Fruit fly (Drosophila melanogaster) whole organism, prepupa: ENCODE measurements around the gene CG6927.
A peak's percentile ranks its signal among the peaks of the same experiment; 100 is the strongest.

Experiments
- Blimp-1 ChIP-seq: fragments of 200-800 bp; sonication (Bioruptor generic); optimal IDR thresholded peaks from 3 replicates; lab custom pipeline; 2017; ENCODE audit warnings: missing biosample characterization, missing genetic modification characterization, mild to moderate bottlenecking, moderate library complexity, missing genetic modification reagents
- CG10631 ChIP-seq: fragments of 200-800 bp; sonication (Bioruptor generic); optimal IDR thresholded peaks from 2 replicates; lab custom pipeline; 2016; ENCODE audit warnings: missing biosample characterization, missing genetic modification characterization
- CG11294 ChIP-seq: fragments of 200-800 bp; sonication (Bioruptor generic); IDR thresholded peaks from 2 replicates; pipeline ENCODE4 v1.3.6; 2022; ENCODE audit warnings: missing biosample characterization, missing genetic modification characterization
- CG11762 ChIP-seq: fragments of 200-800 bp; sonication (Bioruptor generic); optimal IDR thresholded peaks from 3 replicates; lab custom pipeline; 2016; ENCODE audit warnings: missing biosample characterization, missing genetic modification characterization; ENCODE audit not compliant: insufficient read depth
- CG15336 ChIP-seq: fragments of 200-800 bp; sonication (Bioruptor generic); IDR thresholded peaks from 2 replicates; pipeline ENCODE4 v1.3.6; 2022; ENCODE audit warnings: missing biosample characterization, missing genetic modification characterization
- CG1621 ChIP-seq: fragments of 200-800 bp; sonication (Bioruptor generic); optimal IDR thresholded peaks from 3 replicates; lab custom pipeline; 2018; ENCODE audit warnings: missing biosample characterization, mild to moderate bottlenecking, missing genetic modification characterization
- CG16779 ChIP-seq: fragments of 200-800 bp; sonication (Bioruptor generic); optimal IDR thresholded peaks from 3 replicates; lab custom pipeline; 2017; ENCODE audit warnings: missing biosample characterization, mild to moderate bottlenecking, missing genetic modification characterization
- CG3032 ChIP-seq: fragments of 200-800 bp; optimal IDR thresholded peaks from 2 replicates; lab custom pipeline; 2019; ENCODE audit warnings: missing biosample characterization, mild to moderate bottlenecking, missing genetic modification characterization, moderate library complexity
- CG31627 ChIP-seq: fragments of 200-800 bp; sonication (Bioruptor generic); optimal IDR thresholded peaks from 3 replicates; lab custom pipeline; 2016; ENCODE audit warnings: missing biosample characterization, missing genetic modification characterization
- CG3919 ChIP-seq: fragments of 200-800 bp; sonication (Bioruptor generic); optimal IDR thresholded peaks from 3 replicates; lab custom pipeline; 2016; ENCODE audit warnings: missing biosample characterization, missing genetic modification characterization
- CG4318 ChIP-seq: fragments of 200-800 bp; sonication (Bioruptor generic); optimal IDR thresholded peaks from 3 replicates; lab custom pipeline; 2017; ENCODE audit warnings: missing biosample characterization, mild to moderate bottlenecking, missing genetic modification characterization
- CG6276 ChIP-seq: fragments of 200-800 bp; sonication (Bioruptor generic); optimal IDR thresholded peaks from 2 replicates; lab custom pipeline; 2017; ENCODE audit warnings: missing biosample characterization, mild to moderate bottlenecking, missing genetic modification characterization
- CG6792 ChIP-seq: fragments of 200-800 bp; sonication (Bioruptor generic); optimal IDR thresholded peaks from 3 replicates; lab custom pipeline; 2016; ENCODE audit warnings: missing biosample characterization, missing genetic modification characterization
- CG6808 ChIP-seq: fragments of 200-800 bp; sonication (Bioruptor generic); optimal IDR thresholded peaks from 3 replicates; lab custom pipeline; 2017; ENCODE audit warnings: missing biosample characterization, missing genetic modification characterization, mild to moderate bottlenecking, moderate library complexity, missing genetic modification reagents
- CG8119 ChIP-seq: fragments of 200-800 bp; sonication (Bioruptor generic); IDR thresholded peaks from 3 replicates; pipeline ENCODE4 v1.3.6; 2022; ENCODE audit warnings: missing biosample characterization, missing genetic modification characterization
- CG8319 ChIP-seq: fragments of 200-800 bp; sonication (Bioruptor generic); optimal IDR thresholded peaks from 3 replicates; lab custom pipeline; 2016; ENCODE audit warnings: missing biosample characterization, missing genetic modification characterization
- CG8632 ChIP-seq: fragments of 200-800 bp; sonication (Bioruptor generic); optimal IDR thresholded peaks from 3 replicates; lab custom pipeline; 2016; ENCODE audit warnings: missing biosample characterization, missing genetic modification characterization
- Eip78C ChIP-seq: fragments of 200-800 bp; sonication (Bioruptor generic); peaks from one replicate; lab custom pipeline; 2016; ENCODE audit warnings: missing biosample characterization, missing genetic modification characterization
- Eip93F ChIP-seq: fragments of 200-800 bp; sonication (Bioruptor generic); optimal IDR thresholded peaks from 2 replicates; lab custom pipeline; 2016; ENCODE audit warnings: missing biosample characterization, mild to moderate bottlenecking, missing genetic modification characterization
- Ets96B ChIP-seq: fragments of 200-800 bp; optimal IDR thresholded peaks from 2 replicates; lab custom pipeline; 2019; ENCODE audit warnings: missing biosample characterization, mild to moderate bottlenecking, missing genetic modification characterization, moderate library complexity
- Gug ChIP-seq: fragments of 200-800 bp; sonication (Bioruptor generic); IDR thresholded peaks from 2 replicates; pipeline ENCODE4 v1.3.6; 2022; ENCODE audit warnings: missing biosample characterization, missing genetic modification characterization
- Hr38 ChIP-seq: sonication (Bioruptor generic); optimal IDR thresholded peaks from 2 replicates; lab custom pipeline; 2016; ENCODE audit warnings: missing biosample characterization, missing genetic modification characterization
- Met ChIP-seq: fragments of 200-800 bp; sonication (Bioruptor generic); optimal IDR thresholded peaks from 3 replicates; lab custom pipeline; 2016; ENCODE audit warnings: missing biosample characterization, missing genetic modification characterization
- OdsH ChIP-seq: fragments of 200-800 bp; sonication (Bioruptor generic); optimal IDR thresholded peaks from 3 replicates; lab custom pipeline; 2016; ENCODE audit warnings: missing biosample characterization, missing genetic modification characterization
- acj6 ChIP-seq: fragments of 200-800 bp; sonication (Bioruptor generic); optimal IDR thresholded peaks from 3 replicates; lab custom pipeline; 2016; ENCODE audit warnings: missing biosample characterization, missing genetic modification characterization
- dsx ChIP-seq: fragments of 200-800 bp; optimal IDR thresholded peaks from 3 replicates; lab custom pipeline; 2019; ENCODE audit warnings: missing biosample characterization, mild to moderate bottlenecking, missing genetic modification characterization, moderate library complexity; ENCODE audit not compliant: poor library complexity, severe bottlenecking
- eg ChIP-seq: fragments of 200-800 bp; sonication (Bioruptor generic); IDR thresholded peaks from 3 replicates; pipeline ENCODE4 v1.3.6; 2022; ENCODE audit warnings: missing biosample characterization, missing genetic modification characterization
- esn ChIP-seq: fragments of 200-800 bp; sonication (Bioruptor generic); optimal IDR thresholded peaks from 2 replicates; lab custom pipeline; 2016; ENCODE audit warnings: missing biosample characterization, mild to moderate bottlenecking, missing genetic modification characterization, moderate library complexity
- fkh ChIP-seq: fragments of 200-800 bp; sonication (Bioruptor generic); optimal IDR thresholded peaks from 3 replicates; lab custom pipeline; 2017; ENCODE audit warnings: missing biosample characterization, mild to moderate bottlenecking, missing genetic modification characterization, moderate library complexity
- salr ChIP-seq, 2 experiments: fragments of 200-800 bp; sonication (Bioruptor generic); optimal IDR thresholded peaks; 3 replicates each; lab custom pipeline; 2016 to 2018; ENCODE audit warnings: missing biosample characterization in 2 of 2, missing genetic modification characterization in 2 of 2, mild to moderate bottlenecking in 1 of 2
- ss ChIP-seq, 2 experiments: fragments of 200-800 bp; sonication (Bioruptor generic); optimal IDR thresholded peaks; 2 replicates in 1 of 2; 3 replicates in 1 of 2; lab custom pipeline; 2017 to 2018; ENCODE audit warnings: mild to moderate bottlenecking in 2 of 2, missing biosample characterization in 2 of 2, missing genetic modification characterization in 2 of 2, moderate library complexity in 1 of 2
- svp ChIP-seq: fragments of 200-800 bp; sonication (Bioruptor generic); peaks from one replicate; lab custom pipeline; 2016; ENCODE audit warnings: missing biosample characterization, missing genetic modification characterization
- topi ChIP-seq: fragments of 200-800 bp; sonication (Bioruptor generic); optimal IDR thresholded peaks from 3 replicates; lab custom pipeline; 2016; ENCODE audit warnings: missing biosample characterization, missing genetic modification characterization

The CG6927 gene

DNA sequence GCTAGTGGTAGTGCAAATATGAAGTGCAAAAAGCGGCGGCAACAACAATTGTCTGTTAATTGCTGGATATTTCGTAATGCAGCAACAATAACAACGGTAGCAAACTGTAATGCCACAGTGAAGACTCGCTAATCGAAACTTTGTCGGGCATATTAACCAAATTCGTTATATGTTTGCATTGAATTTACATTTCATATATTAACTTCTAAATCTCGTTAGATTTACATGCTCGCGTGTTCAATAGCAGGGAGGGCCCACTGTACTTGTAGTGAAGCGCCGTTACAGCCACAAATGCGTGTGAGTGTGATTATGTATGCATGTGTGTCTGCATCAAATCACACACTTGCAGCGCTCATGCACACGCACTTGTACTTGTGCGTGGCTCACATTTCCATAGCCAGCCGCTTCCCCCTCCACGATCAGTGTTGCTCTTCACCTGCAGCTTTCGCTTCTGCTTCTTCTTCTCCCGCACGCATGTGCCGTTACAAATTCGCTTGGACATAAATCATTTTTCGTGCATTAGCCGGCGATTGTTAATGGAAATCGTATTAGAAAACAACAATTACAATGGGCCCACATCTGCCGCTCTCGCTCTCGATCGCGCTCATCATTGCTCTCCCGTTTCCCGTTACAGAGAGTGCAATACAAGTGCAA is 33.2 kb downstream of the CG6927 start (continued):
- peak; percentile 23 for TF ChIP-seq fkh (GFP tag; lab: Kevin White, UChicago)
- peak; percentile 96 for TF ChIP-seq CG31627 (GFP tag; lab: Kevin White, UChicago)
- peak; percentile 95 for TF ChIP-seq CG8319 (GFP tag; lab: Kevin White, UChicago)
- TF ChIP-seq OdsH: peak; percentile 97
- peak; percentile 85 for TF ChIP-seq CG16779 (tag; lab: Kevin White, UChicago)
- TF ChIP-seq acj6 (GFP tag; lab: Kevin White, UChicago): peak; percentile 97
- TF ChIP-seq CG11294 (GFP tag; lab: Robert Waterston, UW): peak; percentile 97
- peak; percentile 94 for TF ChIP-seq CG8632 (GFP tag; lab: Kevin White, UChicago)
- TF ChIP-seq salr (GFP tag; optimal IDR thresholded peaks at IDR 0.05; lab: Kevin White, UChicago): peak; percentile 92 to 96

DNA sequence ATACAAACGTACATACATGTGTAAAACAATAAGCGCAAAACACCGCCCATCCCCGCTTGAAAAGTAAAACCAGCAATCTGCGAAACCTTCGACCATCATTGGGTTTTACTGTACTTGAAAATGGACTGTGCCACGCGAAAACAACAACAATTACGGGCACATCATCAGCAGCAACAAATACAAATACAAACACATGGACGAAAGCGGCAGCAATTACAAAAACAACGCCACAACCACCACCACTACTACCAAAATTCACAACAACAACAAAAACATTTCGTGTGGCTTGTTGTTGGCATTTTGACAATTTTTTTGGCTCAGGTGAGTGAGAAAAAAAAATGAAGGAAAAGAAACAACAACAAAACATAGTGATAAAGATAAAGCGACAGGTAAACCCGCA is 33.8 kb downstream of the CG6927 start:
- TF ChIP-seq CG4318 (GFP tag; lab: Kevin White, UChicago) (no peak), eg (0 out of 3 replicates have a peak, but pooled peaks have one; percentile 6), fkh (GFP tag; lab: Kevin White, UChicago) (peak; percentile 4)

DNA sequence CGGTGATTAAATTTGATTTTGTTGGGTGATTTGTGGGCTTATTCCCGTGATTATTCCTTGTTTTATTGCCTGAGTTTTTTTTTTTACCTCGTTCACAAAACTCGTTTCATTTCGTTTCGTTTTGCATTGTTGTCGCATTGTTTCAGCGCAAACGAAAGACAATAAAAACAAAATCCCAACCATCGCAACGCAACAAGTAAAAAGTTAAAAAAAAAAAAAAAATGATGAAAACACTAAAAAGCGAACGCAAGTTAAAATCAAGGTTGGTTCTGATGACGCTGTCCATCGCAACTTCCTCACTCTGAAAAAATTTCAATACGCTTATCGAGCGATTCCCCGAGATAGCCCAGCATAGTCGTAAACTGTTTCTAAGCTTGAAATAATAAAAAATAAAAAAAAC is 34.8 kb downstream of the CG6927 start:
- no peak for TF ChIP-seq Ets96B (tag; lab: Kevin White, UChicago)
- no peak for TF ChIP-seq eg
- TF ChIP-seq CG3919 (GFP tag; lab: Kevin White, UChicago): no peak
- TF ChIP-seq Eip78C (GFP tag; lab: Kevin White, UChicago): peak; percentile 60
- peak; percentile 24 for TF ChIP-seq CG6808 (GFP tag; lab: Kevin White, UChicago)
- TF ChIP-seq ss (GFP tag; optimal IDR thresholded peaks at IDR 0.05; lab: Kevin White, UChicago): peak; percentile 39 to 67

DNA sequence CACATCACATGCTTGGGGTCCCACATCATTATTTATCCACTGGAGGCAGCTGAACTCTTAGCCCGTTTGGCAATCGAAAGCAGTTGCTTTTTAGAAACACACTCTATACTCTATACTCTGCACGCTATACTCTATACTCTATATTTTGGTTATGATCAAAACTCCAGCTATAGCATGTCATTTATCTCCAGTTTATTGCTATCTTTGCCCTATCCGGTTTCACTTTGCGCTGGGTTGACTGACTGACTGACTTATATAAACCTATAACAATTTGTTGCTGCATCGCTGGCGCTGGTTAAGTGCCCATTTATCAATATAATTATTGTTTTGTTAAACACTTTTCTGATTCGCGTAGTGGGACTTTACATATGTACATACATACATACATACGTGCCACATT is 36.8 kb downstream of the CG6927 start:
- TF ChIP-seq topi (GFP tag; lab: Kevin White, UChicago) (no peak), CG31627 (GFP tag; lab: Kevin White, UChicago) (no peak), Blimp-1 (GFP tag; lab: Kevin White, UChicago) (no peak), Eip93F (no peak), OdsH (no peak), CG8632 (GFP tag; lab: Kevin White, UChicago) (no peak), CG3032 (tag; lab: Kevin White, UChicago) (no peak), CG10631 (GFP tag; lab: Kevin White, UChicago) (no peak)

DNA sequence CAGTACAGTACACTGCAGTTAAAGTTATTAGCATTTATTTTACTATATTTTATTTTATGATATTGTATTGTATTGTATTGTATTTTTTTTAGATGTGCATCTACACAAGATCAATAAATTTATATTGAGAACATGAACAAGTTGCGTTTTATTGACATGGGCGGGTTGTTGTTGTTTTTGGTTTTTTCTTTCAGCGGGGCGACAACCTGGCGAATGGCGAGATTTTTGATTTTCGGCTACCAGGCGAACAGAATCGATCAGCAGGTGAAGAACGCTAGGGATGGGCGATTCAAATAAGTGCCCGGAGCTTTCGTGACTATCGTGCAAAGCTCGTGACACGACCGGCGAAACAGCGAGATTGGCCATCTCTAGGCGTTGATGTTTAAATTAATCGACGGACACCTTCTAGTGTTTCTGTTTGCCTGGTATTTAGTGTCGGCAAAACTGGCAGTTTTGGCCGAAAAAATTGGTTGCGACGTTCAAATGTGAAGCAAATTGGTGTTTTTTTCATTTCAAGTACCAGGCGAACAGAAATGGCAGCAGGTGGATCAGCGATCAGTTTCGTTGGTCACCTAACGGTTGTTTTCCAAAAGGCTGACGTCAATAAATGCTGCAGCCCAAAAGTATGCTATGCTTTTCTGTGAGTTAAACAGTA is 49.2 kb downstream of the CG6927 start:
- peak; percentile 19 for TF ChIP-seq CG8632 (GFP tag; lab: Kevin White, UChicago)
- peak; percentile 2 for TF ChIP-seq CG6792
- no peak for TF ChIP-seq Met (GFP tag; lab: Kevin White, UChicago)
- TF ChIP-seq Gug (GFP tag; lab: Robert Waterston, UW): 0 out of 2 replicates have a peak, but pooled peaks have one; percentile 23
- no peak for TF ChIP-seq CG10631 (GFP tag; lab: Kevin White, UChicago)
- peak; percentile 12 for TF ChIP-seq CG6276 (GFP tag; lab: Kevin White, UChicago)
- TF ChIP-seq dsx: no peak
- TF ChIP-seq CG11762: no peak
- TF ChIP-seq eg: peak; percentile 51; the same call in 2 of the 3 replicates
- peak; percentile 77 for TF ChIP-seq Eip78C (GFP tag; lab: Kevin White, UChicago)
- TF ChIP-seq CG8119 (GFP tag; lab: Robert Waterston, UW): peak; percentile 55; the same call in 2 of the 3 replicates
- peak; percentile 53; the same call in 1 of the 2 replicates for TF ChIP-seq CG15336
- no peak for TF ChIP-seq fkh (GFP tag; lab: Kevin White, UChicago)
- peak; percentile 26 for TF ChIP-seq CG1621
- TF ChIP-seq CG3032 (tag; lab: Kevin White, UChicago): no peak
- peak; percentile 6 for TF ChIP-seq OdsH
- TF ChIP-seq CG3919 (GFP tag; lab: Kevin White, UChicago): peak; percentile 23
- TF ChIP-seq svp (GFP tag; lab: Kevin White, UChicago): peak; percentile 64
- peak; percentile 38 for TF ChIP-seq esn (GFP tag; lab: Kevin White, UChicago)
- TF ChIP-seq Hr38 (GFP tag; lab: Kevin White, UChicago): no peak
